Fruit fly (Drosophila melanogaster) whole organism: ENCODE measurements around the gene Sema5c.

Experiments used
- CG8478 ChIP-seq: fragments of >200 bp; optimal IDR thresholded peaks from 2 replicates; lab custom pipeline; 2018; ENCODE audit warnings: inconsistent platforms
- Dll ChIP-seq: fragments of >200 bp; optimal IDR thresholded peaks from 2 replicates; lab custom pipeline; 2017
- EcR ChIP-seq, 2 experiments: fragments of >200 bp; optimal IDR thresholded peaks; 2 replicates each; lab custom pipeline; 2017; ENCODE audit warnings: missing biosample characterization in 2 of 2, missing genetic modification characterization in 2 of 2, missing genetic modification reagents in 2 of 2
- pan ChIP-seq: fragments of >200 bp; optimal IDR thresholded peaks from 2 replicates; lab custom pipeline; 2017
- psq ChIP-seq: fragments of >200 bp; optimal IDR thresholded peaks from 2 replicates; lab custom pipeline; 2017
- usp ChIP-seq: fragments of >200 bp; optimal IDR thresholded peaks from 2 replicates; lab custom pipeline; 2017; ENCODE audit warnings: missing biosample characterization, missing genetic modification characterization, mixed read lengths

The Sema5c gene

DNA sequence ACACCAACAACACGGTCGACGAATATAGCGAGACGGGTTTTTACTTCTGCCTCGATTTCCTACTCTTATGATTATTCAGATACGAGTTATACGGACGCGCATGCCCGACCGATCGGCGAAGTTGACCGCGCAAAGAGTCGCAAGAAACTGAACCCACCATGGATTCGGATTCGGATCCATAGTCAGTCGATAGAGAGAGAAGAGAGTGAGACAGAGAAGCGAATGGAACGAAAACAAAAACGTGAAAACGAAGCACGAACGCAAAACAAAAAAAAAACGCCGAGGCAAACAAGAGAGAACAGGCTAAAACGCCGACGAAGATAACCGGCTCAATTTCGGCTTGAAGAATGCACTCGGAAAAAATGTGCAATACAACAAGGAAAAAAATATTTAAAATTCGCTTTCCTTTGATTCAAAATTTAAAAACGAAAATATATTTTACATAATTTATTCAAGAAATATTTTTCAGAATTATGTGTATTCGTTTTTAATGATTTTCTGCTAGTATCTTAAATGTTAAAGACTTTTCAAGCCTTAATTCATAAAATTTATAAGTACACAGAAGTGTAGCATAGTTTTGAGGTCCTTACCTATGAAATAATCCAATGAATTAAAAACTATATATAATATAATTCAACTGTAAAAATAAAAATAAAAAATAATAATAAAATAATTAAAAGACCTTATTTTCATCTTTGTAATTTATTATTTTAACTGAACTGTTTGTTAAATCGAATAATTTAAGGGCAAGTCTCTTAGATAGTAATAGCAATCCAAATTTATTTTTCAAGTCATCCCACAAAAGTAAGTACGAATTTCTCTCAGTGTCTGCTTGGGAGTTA, at the start of gene Sema5c:
Sema5c (minus strand) TSS at position 152 of the 842 bp plus-strand sequence.
- TF ChIP-seq usp (GFP tag; lab: Kevin White, UChicago) (no peak), EcR (GFP tag; optimal IDR thresholded peaks at IDR 0.05; lab: Kevin White, UChicago) (no peak), CG8478 (lab: Kevin White, UChicago) (no peak), psq (lab: Kevin White, UChicago) (no peak), Dll (lab: Kevin White, UChicago) (no peak), pan (lab: Kevin White, UChicago) (no peak)

DNA sequence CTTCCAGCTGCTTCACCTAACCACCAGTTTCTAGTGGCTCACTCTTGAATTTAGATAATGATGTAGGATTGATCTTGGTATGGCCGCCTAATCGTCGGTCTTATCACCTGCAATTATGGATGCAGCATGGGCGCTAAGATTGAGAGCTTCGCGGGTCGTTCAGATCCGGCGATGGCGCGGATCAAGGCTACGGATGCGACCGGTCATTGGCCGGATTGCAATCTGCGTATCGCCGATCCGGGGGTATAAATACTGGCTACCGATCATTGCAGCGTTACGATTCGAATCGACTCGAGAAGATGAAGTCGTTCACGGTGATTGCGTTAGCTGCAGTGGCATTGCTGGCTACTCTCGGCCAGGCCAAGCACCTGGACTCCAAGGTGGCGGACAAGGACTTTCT, 47.5 kb upstream of the Sema5c start, which contains the start of gene Lsp2:
Lsp2 (plus strand) TSS at position 283 of the 400 bp plus-strand sequence.
- no peak for TF ChIP-seq EcR (GFP tag; optimal IDR thresholded peaks at IDR 0.05; lab: Kevin White, UChicago)

DNA sequence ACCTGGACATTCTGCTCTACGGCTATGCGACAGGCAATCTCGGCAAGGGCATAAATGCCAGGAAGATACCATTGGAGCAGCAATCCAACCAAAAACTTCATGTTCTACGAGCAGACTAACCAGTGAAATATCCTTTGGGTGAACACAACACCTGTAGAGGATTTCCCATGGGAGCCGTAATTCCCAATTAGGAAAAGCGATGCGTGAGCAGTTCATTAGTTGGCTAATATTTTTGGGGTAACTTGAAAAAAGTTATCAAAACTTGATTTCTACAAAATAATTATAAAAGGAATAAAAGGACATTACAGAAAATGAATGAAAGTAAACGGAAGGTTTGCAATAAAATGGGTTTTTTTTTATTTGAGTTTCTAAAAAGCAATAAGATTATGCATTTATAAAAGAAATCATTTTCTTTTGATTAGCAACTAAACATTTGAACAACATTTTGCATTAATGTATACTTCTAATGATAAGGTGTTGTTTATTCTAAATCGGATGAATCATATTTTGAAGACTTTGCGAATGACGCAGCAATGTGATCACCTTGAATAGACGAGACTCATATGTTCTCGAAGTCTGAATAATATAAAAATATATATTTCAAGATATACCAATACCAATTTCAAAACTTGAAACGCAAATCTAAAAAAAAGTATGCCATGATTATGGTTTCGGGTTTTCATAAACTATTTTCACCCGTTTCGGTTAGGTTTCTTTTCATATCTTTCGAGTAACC, 45.8 kb upstream of the Sema5c start, which contains the start of the genes Ir68b and CG34241:
Ir68b (minus strand) TSS at position 101 of the 736 bp plus-strand sequence.
CG34241 (plus strand) TSS at position 686 of the 736 bp plus-strand sequence.
- TF ChIP-seq psq (lab: Kevin White, UChicago) (no peak), pan (lab: Kevin White, UChicago) (no peak), Dll (lab: Kevin White, UChicago) (no peak), EcR (GFP tag; optimal IDR thresholded peaks at IDR 0.05; lab: Kevin White, UChicago) (no peak), CG8478 (lab: Kevin White, UChicago) (no peak)

DNA sequence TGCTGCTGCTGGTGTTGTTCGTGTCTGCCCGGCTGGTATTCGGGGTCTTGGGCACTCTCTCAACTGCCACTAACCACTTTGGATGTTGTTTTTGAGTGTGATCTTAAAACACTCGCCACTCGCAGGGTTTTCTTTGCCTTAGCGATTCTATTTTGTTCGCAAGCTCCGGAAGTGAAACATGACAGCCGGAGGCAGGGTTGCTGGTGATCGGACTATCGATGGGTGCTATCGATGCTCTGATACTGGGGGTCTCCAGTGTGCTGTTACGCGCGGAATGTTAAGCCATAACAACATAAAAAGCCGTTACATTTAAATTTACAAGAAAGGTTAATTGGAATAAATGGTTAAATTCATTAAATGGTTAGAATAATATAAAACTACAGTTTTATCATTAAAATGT, 43.3 kb upstream of the Sema5c start, which contains the start of gene yps:
yps (minus strand) TSS at position 176 of the 400 bp plus-strand sequence.
- no peak for TF ChIP-seq CG8478 (lab: Kevin White, UChicago)

DNA sequence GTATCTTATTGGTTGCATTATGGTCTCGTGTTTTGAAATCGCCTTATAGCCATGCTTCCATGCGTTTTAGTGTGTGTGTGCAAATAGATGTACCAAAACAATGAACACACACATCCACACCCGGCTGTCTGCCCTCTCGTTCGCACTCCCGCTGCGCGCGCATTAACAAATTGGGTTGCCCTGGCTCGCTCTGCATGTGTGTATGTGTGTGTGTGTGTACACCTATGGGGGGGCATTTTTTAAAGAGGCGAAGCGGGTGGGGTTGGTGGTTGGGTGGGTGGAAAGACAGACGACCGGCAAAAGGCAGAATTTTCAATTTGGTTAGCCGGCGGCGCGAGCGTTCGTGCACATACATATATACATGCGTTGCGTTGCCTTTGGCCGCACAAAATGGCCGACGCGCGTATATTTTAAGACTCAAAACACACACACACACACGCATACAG, 42.5 kb upstream of the Sema5c start:
- no peak for TF ChIP-seq EcR (GFP tag; optimal IDR thresholded peaks at IDR 0.05; lab: Kevin White, UChicago)
- TF ChIP-seq Dll (lab: Kevin White, UChicago): no peak
- TF ChIP-seq psq (lab: Kevin White, UChicago): no peak
- no peak for TF ChIP-seq CG8478 (lab: Kevin White, UChicago)

DNA sequence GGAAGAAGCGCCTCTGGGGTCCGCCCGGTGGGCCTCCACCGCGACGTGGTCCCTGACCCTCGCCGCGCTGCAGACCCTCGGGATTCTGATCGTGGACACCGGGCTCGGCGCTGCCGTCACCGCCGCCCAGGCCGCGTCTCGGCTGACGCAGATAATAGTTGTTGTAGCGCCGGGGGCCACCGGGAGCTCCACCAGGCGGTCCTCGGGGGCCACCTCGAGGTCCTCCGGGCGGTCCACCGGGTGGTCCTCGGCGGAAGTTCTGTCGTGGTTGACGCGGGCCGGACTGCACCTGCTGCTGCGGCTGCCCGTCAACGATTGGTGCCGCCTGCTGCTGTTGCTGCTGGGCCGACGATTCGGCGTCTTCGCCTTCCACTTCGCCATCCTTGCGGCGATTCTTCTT, 41.3 kb upstream of the Sema5c start:
- no peak for TF ChIP-seq Dll (lab: Kevin White, UChicago)
- TF ChIP-seq pan (lab: Kevin White, UChicago): no peak
- no peak for TF ChIP-seq psq (lab: Kevin White, UChicago)
- no peak for TF ChIP-seq EcR (GFP tag; optimal IDR thresholded peaks at IDR 0.05; lab: Kevin White, UChicago)
- no peak for TF ChIP-seq usp (GFP tag; lab: Kevin White, UChicago)
- TF ChIP-seq CG8478 (lab: Kevin White, UChicago): no peak

DNA sequence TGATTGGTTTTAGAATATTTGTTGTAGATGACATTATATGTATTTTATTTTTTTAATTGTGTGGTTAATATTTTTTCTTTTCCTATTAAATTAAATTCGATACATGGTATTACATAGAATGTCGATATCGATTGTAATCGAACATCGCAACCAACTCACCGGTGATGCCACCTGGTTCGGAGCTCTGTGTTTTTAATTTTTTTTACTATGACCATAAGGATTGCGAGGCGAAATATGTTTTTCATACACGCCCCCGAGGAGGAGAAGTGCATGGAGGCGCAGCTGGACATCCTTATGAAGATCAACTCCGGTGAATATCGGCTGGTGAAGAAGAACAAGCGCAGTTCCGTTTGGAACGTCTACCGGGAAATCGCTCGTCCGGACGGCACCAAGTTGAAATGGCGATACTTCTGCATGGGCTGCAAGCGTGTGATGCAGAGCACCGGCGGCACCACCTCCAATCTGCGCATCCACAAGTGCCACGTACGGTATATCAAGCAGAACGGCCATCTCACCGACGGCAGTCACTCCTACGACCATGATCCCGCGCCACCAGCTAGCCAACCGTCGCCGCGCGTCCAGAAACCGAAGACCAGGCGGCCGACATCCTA, 38.4 kb upstream of the Sema5c start, which contains the start of gene CG11560:
CG11560 (plus strand) TSS at position 145 of the 611 bp plus-strand sequence.
- TF ChIP-seq CG8478 (lab: Kevin White, UChicago) (no peak), psq (lab: Kevin White, UChicago) (no peak), pan (lab: Kevin White, UChicago) (no peak), Dll (lab: Kevin White, UChicago) (no peak), EcR (GFP tag; optimal IDR thresholded peaks at IDR 0.05; lab: Kevin White, UChicago) (no peak), usp (GFP tag; lab: Kevin White, UChicago) (no peak)

DNA sequence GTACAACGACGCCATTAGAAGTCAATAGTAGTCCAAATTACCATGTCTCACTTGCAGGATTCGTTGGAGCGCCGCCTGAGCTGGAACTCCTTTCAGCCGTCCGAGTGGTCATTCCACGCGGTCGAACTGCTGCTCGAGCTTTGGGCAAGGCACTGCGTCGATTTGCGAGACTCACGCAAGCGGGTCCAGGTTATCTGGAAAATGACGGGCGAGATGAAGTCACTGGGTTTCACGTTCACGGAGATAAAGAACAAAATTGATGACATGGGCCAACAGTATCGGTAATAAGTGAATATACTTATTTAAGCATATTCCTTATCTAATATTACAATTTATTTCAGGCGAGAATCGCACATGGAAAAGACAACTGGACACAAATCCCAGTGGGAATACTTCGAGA, 37.0 kb upstream of the Sema5c start:
- TF ChIP-seq psq (lab: Kevin White, UChicago) (no peak), Dll (lab: Kevin White, UChicago) (no peak), pan (lab: Kevin White, UChicago) (no peak), EcR (GFP tag; optimal IDR thresholded peaks at IDR 0.05; lab: Kevin White, UChicago) (no peak), usp (GFP tag; lab: Kevin White, UChicago) (no peak), CG8478 (lab: Kevin White, UChicago) (no peak)

DNA sequence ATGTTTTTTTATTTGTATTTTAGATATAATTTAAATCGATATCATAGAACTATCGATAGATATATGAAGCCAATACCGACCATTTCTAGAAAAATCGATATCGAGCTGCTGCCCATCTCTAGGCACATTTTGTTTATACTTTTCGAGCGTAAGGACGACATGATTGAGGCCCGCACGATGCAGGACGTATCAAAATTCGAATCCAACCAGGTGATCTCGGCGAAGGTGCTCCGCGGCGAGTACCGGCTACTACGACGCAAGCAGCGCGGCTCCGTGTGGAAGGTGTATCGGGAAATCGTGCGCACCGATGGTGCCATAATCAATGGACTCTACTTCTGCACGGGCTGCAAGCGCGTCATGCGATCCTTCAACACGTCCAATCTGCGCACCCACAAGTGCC, 36.5 kb upstream of the Sema5c start, which contains the start of gene ssp:
ssp (plus strand) TSS at position 102 of the 400 bp plus-strand sequence.
- TF ChIP-seq CG8478 (lab: Kevin White, UChicago) (no peak), EcR (GFP tag; optimal IDR thresholded peaks at IDR 0.05; lab: Kevin White, UChicago) (no peak), usp (GFP tag; lab: Kevin White, UChicago) (no peak)

DNA sequence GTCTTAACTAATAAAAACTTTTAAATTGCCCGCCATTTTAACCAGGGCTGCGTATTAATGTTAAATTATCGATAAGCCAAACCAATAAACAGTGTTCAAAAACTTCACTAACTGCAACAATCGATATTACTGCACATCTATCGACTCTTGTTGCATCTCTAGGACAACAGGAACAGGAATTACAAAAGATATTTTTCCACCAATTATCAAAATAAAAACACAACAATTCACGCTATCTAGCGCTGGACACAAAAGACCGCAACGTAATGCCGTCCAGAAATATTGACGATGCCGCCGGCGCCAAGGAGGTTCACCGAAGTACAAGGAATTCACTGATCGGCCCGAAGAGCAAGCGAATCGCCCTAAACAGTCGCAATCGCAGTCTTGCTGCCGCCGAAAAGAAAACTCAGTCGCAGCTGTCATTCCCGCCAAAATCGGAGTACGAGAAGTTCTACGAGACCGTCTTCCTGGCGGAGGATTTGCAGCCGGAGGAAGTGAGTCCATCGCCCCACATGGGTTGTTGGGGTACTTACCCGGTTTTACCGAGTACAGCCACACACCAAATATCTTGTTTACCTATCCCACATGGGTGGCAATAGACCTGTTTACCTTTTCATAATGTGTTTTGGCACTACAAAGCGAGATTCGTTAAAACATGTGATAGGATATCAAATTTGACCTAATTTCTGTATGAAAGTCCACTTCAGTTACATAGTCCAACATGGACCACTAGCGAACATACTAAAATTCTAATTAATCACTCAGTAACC, 34.5 kb upstream of the Sema5c start, which contains the start of gene vers:
vers (plus strand) TSS at position 136 of the 770 bp plus-strand sequence.
- TF ChIP-seq Dll (lab: Kevin White, UChicago) (no peak), pan (lab: Kevin White, UChicago) (no peak), CG8478 (lab: Kevin White, UChicago) (no peak), psq (lab: Kevin White, UChicago) (no peak), EcR (GFP tag; optimal IDR thresholded peaks at IDR 0.05; lab: Kevin White, UChicago) (no peak), usp (GFP tag; lab: Kevin White, UChicago) (no peak)
